Worm (Caenorhabditis elegans) whole organism, early embryonic: Measurements from ENCODE around the gene mog-4.

Source experiments
- B0310.2 ChIP-seq: sonication (generic microtip); optimal IDR thresholded peaks from 2 replicates; lab custom pipeline; 2016; ENCODE audit warnings: mild to moderate bottlenecking, missing genetic modification characterization, missing compliant biosample characterization
- F13C5.2 ChIP-seq: sonication (generic microtip); optimal IDR thresholded peaks from 2 replicates; lab custom pipeline; 2017; ENCODE audit warnings: mild to moderate bottlenecking, missing genetic modification characterization, inconsistent platforms, missing compliant biosample characterization
- aly-1 ChIP-seq: sonication (generic microtip); optimal IDR thresholded peaks from 2 replicates; lab custom pipeline; 2016; ENCODE audit warnings: missing genetic modification characterization, missing compliant biosample characterization
- ama-1 ChIP-seq: fragments of 150-350 bp; optimal IDR thresholded peaks from 2 replicates; lab custom pipeline; 2014
- ceh-13 ChIP-seq: fragments of 200-800 bp; sonication (Bioruptor generic); optimal IDR thresholded peaks from 2 replicates; lab custom pipeline; 2018; ENCODE audit warnings: mild to moderate bottlenecking, missing genetic modification characterization, missing compliant biosample characterization
- ceh-36 ChIP-seq: sonication (generic microtip); optimal IDR thresholded peaks from 2 replicates; lab custom pipeline; 2016; ENCODE audit warnings: missing genetic modification characterization, inconsistent platforms, missing compliant biosample characterization
- ets-7 ChIP-seq: sonication (generic microtip); optimal IDR thresholded peaks from 2 replicates; lab custom pipeline; 2016; ENCODE audit warnings: missing genotype, missing genetic modification characterization, missing compliant biosample characterization
- flt-1 ChIP-seq: fragments of 200-800 bp; sonication (Bioruptor generic); IDR thresholded peaks from 2 replicates; pipeline ENCODE4 v1.3.6; 2022; ENCODE audit warnings: missing genetic modification characterization, missing compliant biosample characterization
- hmbx-1 ChIP-seq: sonication (generic microtip); optimal IDR thresholded peaks from 2 replicates; lab custom pipeline; 2016; ENCODE audit warnings: mild to moderate bottlenecking, missing genetic modification characterization, missing compliant biosample characterization
- hmg-4 ChIP-seq: fragments of 200-800 bp; sonication (Bioruptor generic); optimal IDR thresholded peaks from 2 replicates; lab custom pipeline; 2018; ENCODE audit warnings: mild to moderate bottlenecking, missing genetic modification characterization, missing compliant biosample characterization
- hnd-1 ChIP-seq: sonication (generic microtip); optimal IDR thresholded peaks from 2 replicates; lab custom pipeline; 2016; ENCODE audit warnings: missing genetic modification characterization, missing compliant biosample characterization
- pes-1 ChIP-seq: fragments of 200-800 bp; sonication (Bioruptor generic); IDR thresholded peaks from 2 replicates; pipeline ENCODE4 v1.3.6; 2022; ENCODE audit warnings: missing genetic modification reagents, missing genetic modification characterization, missing compliant biosample characterization
- scrt-1 ChIP-seq: fragments of 200-800 bp; sonication (Bioruptor generic); IDR thresholded peaks from 2 replicates; pipeline ENCODE4 v1.3.6; 2022; ENCODE audit warnings: missing genetic modification characterization, missing compliant biosample characterization
- sea-1 ChIP-seq: fragments of 200-800 bp; sonication (Bioruptor generic); conservative IDR thresholded peaks from 2 replicates; pipeline ENCODE4 v1.3.6; 2022; ENCODE audit warnings: missing genetic modification characterization, missing compliant biosample characterization
- tbx-11 ChIP-seq: fragments of 200-800 bp; sonication (Bioruptor generic); IDR thresholded peaks from 2 replicates; pipeline ENCODE4 v1.3.6; 2022; ENCODE audit warnings: missing genetic modification characterization, missing compliant biosample characterization
- tbx-37 ChIP-seq: fragments of 200-800 bp; sonication (Bioruptor generic); conservative IDR thresholded peaks from 2 replicates; pipeline ENCODE4 v1.3.6; 2022; ENCODE audit warnings: missing genetic modification reagents, missing genetic modification characterization, missing compliant biosample characterization
- tra-4 ChIP-seq: sonication (generic microtip); optimal IDR thresholded peaks from 2 replicates; lab custom pipeline; 2017; ENCODE audit warnings: missing genetic modification characterization, missing compliant biosample characterization

The mog-4 gene

ce11 chrII:14578013-14578412 lies 16.6 kb upstream of the mog-4 start, which contains the start of gene nspb-7:
Gene nspb-7, plus strand, starts transcription at chrII:14578313.
- no peak for TF ChIP-seq sea-1 (GFP tag; lab: Robert Waterston, UW)
- TF ChIP-seq ama-1 (lab: Kevin White, UChicago) = no peak
- no peak for TF ChIP-seq pes-1
- TF ChIP-seq ets-7 (tag; lab: Kevin White, UChicago) = no peak

DNA sequence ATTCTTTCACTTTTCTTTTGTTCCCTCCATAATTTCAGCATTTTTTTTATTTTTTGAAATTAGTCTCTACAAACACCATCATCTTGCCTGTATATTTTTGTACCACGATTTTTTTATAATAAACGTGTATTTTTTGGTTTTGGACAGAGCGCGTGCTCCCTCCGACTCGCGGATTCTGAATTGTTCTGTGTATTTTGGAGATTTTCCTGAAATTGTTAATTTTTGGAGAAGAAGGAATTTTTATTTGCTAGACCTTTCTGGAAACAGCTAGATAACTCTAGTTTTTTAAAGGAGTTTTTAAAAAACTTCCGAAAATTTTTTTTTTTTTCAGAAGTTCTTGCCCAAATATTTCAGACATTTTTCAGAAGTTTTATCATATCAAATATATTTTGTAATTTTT lies 15.0 kb upstream of the mog-4 start, which contains the start of gene C01G12.13:
C01G12.13 (plus strand) TSS at position 301 of the 400 bp plus-strand sequence.
- TF ChIP-seq hnd-1 (tag; lab: Kevin White, UChicago) (no peak), aly-1 (tag; lab: Kevin White, UChicago) (no peak), sea-1 (GFP tag; lab: Robert Waterston, UW) (no peak), tra-4 (tag; lab: Kevin White, UChicago) (no peak), tbx-11 (GFP tag; lab: Robert Waterston, UW) (no peak), ceh-13 (GFP tag; lab: Kevin White, UChicago) (no peak), ceh-36 (tag; lab: Kevin White, UChicago) (no peak), pes-1 (no peak), flt-1 (GFP tag; lab: Robert Waterston, UW) (no peak), tbx-37 (no peak), ama-1 (lab: Kevin White, UChicago) (no peak), hmbx-1 (tag; lab: Kevin White, UChicago) (no peak), hmg-4 (GFP tag; lab: Kevin White, UChicago) (no peak), scrt-1 (no peak), ets-7 (tag; lab: Kevin White, UChicago) (no peak)

ce11 chrII:14574790-14575189 lies 13.4 kb upstream of the mog-4 start:
- no peak for TF ChIP-seq flt-1 (GFP tag; lab: Robert Waterston, UW)
- TF ChIP-seq ets-7 (tag; lab: Kevin White, UChicago) = no peak
- no peak for TF ChIP-seq tra-4 (tag; lab: Kevin White, UChicago)
- TF ChIP-seq scrt-1 = no peak
- TF ChIP-seq hmbx-1 (tag; lab: Kevin White, UChicago) = no peak
- TF ChIP-seq ceh-36 (tag; lab: Kevin White, UChicago) = no peak
- no peak for TF ChIP-seq ama-1 (lab: Kevin White, UChicago)
- TF ChIP-seq sea-1 (GFP tag; lab: Robert Waterston, UW) = no peak
- TF ChIP-seq B0310.2 (tag; lab: Kevin White, UChicago) = no peak
- no peak for TF ChIP-seq tbx-11 (GFP tag; lab: Robert Waterston, UW)
- no peak for TF ChIP-seq ceh-13 (GFP tag; lab: Kevin White, UChicago)

- no peak for TF ChIP-seq flt-1 (GFP tag; lab: Robert Waterston, UW)
- TF ChIP-seq pes-1 = no peak
- TF ChIP-seq hmbx-1 (tag; lab: Kevin White, UChicago) = no peak
- no peak for TF ChIP-seq ceh-36 (tag; lab: Kevin White, UChicago)
- no peak for TF ChIP-seq tbx-37
- no peak for TF ChIP-seq tra-4 (tag; lab: Kevin White, UChicago)
- no peak for TF ChIP-seq sea-1 (GFP tag; lab: Robert Waterston, UW)
- no peak for TF ChIP-seq ets-7 (tag; lab: Kevin White, UChicago)
- TF ChIP-seq ama-1 (lab: Kevin White, UChicago) = no peak
- TF ChIP-seq scrt-1 = no peak
- no peak for TF ChIP-seq B0310.2 (tag; lab: Kevin White, UChicago)
- no peak for TF ChIP-seq hnd-1 (tag; lab: Kevin White, UChicago)
- TF ChIP-seq ceh-13 (GFP tag; lab: Kevin White, UChicago) = no peak
- TF ChIP-seq aly-1 (tag; lab: Kevin White, UChicago) = no peak
- no peak for TF ChIP-seq hmg-4 (GFP tag; lab: Kevin White, UChicago)
These were observed 11.9 kb upstream of the mog-4 start, which contains the start of gene madf-5 for ce11 chrII:14573315-14573714. Gene madf-5, plus strand, starts transcription at chrII:14573615.

ce11 chrII:14570541-14571160 lies 9.3 kb upstream of the mog-4 start:
- TF ChIP-seq aly-1 (tag; lab: Kevin White, UChicago) = no peak

DNA sequence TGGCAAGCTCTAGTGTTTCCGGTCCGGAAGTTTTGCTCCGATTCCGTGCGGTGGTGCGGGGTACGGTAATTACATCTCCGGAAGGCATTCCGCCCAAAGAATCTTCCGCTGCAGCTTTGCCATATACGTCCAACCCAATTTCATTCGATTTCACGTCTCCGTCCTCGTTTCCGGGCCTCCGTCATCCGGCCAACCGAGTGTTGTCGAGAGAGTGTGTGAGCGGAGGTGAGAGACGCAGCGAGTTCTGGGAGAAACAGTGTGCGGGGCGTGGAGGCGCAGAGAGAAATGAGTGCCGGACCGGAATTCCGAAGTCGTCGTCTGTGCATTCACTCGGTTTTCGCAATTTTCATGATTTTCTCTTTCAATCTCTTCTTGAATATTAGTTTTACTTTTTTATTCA lies 7.9 kb upstream of the mog-4 start:
- peak; percentile 26 for TF ChIP-seq hmg-4 (GFP tag; lab: Kevin White, UChicago)
- no peak for TF ChIP-seq ceh-13 (GFP tag; lab: Kevin White, UChicago)

- TF ChIP-seq flt-1 (GFP tag; lab: Robert Waterston, UW) (no peak), pes-1 (no peak), tra-4 (tag; lab: Kevin White, UChicago) (no peak), hmg-4 (GFP tag; lab: Kevin White, UChicago) (no peak), tbx-37 (no peak), hmbx-1 (tag; lab: Kevin White, UChicago) (no peak), ceh-36 (tag; lab: Kevin White, UChicago) (no peak), scrt-1 (no peak), aly-1 (tag; lab: Kevin White, UChicago) (no peak), sea-1 (GFP tag; lab: Robert Waterston, UW) (no peak), hnd-1 (tag; lab: Kevin White, UChicago) (no peak), ets-7 (tag; lab: Kevin White, UChicago) (no peak), B0310.2 (tag; lab: Kevin White, UChicago) (no peak), ama-1 (lab: Kevin White, UChicago) (no peak), ceh-13 (GFP tag; lab: Kevin White, UChicago) (no peak), F13C5.2 (tag; lab: Kevin White, UChicago) (no peak), tbx-11 (GFP tag; lab: Robert Waterston, UW) (no peak)
These were observed 6.4 kb upstream of the mog-4 start for ce11 chrII:14567811-14568210.
